Worm (Caenorhabditis elegans) whole organism, L4/young adult: ENCODE measurements around the gene H06H21.11.

ENCODE experiments used
- W03F9.2 ChIP-seq: fragments of 150-350 bp; optimal IDR thresholded peaks from 2 replicates; lab custom pipeline; 2014; ENCODE audit warnings: missing biosample characterization, missing genetic modification characterization
- dao-5 ChIP-seq: sonication (generic microtip); optimal IDR thresholded peaks from 2 replicates; lab custom pipeline; 2016; ENCODE audit warnings: missing genotype, missing genetic modification characterization, moderate library complexity, missing compliant biosample characterization
- him-1 ChIP-seq: sonication (generic microtip); optimal IDR thresholded peaks from 2 replicates; lab custom pipeline; 2016; ENCODE audit warnings: missing genotype, missing genetic modification reagents, missing genetic modification characterization, missing compliant biosample characterization

H06H21.11 gene

DNA sequence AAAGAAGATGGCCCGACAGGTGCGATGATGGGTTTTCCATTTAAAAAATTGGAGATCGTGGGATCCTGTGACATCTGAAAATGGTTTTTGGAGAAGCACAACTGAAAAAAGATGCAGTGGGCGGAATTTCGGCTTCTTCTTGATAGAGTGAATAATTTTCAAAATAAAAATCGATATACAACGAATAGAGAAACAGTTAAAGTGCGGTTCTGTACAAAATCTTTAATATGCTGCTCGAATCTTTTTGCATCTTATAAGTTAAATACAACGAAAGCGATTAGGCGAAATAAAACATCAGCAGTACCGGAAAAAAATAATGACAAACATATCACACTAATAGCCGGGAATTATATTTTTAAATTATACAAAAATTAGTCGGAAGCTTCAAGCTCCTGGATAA, at the start of gene H06H21.11:
Gene H06H21.11 (minus strand): TSS at position 101 of the 400 bp plus-strand sequence.
- TF ChIP-seq dao-5 (no peak), W03F9.2 (tag; lab: Kevin White, UChicago) (no peak), him-1 (tag; lab: Kevin White, UChicago) (no peak)

DNA sequence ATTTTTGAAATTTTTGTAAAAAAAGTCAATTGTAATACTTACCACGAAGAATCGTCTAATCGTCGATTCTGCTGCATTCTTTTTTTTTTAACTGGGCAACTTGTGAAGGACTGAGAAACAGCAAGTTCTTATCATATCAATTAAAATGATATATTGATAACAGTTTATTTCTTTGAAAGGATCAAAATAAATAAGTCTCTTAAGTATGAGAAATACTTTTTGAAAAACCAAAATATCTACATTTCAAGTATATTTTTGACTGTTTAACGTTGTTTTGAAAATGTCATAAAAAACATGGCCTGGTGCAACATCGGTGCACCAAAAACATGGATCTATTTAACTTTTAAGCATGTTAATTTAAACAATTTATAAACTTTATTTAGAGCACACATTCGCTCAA, 49.1 kb upstream of the H06H21.11 start, which contains the start of gene Y17G9A.2:
Gene Y17G9A.2 (minus strand): TSS at position 101 of the 400 bp plus-strand sequence.
- TF ChIP-seq dao-5: no peak
- no peak for TF ChIP-seq W03F9.2 (tag; lab: Kevin White, UChicago)
- TF ChIP-seq him-1 (tag; lab: Kevin White, UChicago): no peak

DNA sequence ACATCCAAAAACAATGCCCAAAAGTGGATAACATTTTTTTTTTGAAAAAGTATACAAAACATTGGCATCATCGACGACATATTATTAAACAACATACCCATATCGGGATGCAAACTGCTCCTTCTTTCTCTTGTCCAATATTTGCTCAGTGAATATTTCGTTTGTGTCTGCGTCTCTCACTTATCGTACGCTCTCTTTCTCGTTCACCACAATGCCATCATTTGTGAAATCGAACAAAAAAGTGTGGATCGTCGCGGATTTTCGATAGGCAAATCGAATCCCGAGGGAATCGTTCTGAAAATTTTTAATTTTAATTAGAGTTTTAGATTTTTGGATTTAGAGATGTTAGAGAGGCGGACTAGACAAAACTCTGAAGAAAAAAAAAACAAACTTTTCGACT, 39.7 kb upstream of the H06H21.11 start, which contains the start of gene tat-2:
Gene tat-2 (minus strand): TSS at position 101 of the 400 bp plus-strand sequence.
- no peak for TF ChIP-seq him-1 (tag; lab: Kevin White, UChicago)
- TF ChIP-seq W03F9.2 (tag; lab: Kevin White, UChicago): no peak
- TF ChIP-seq dao-5: no peak

DNA sequence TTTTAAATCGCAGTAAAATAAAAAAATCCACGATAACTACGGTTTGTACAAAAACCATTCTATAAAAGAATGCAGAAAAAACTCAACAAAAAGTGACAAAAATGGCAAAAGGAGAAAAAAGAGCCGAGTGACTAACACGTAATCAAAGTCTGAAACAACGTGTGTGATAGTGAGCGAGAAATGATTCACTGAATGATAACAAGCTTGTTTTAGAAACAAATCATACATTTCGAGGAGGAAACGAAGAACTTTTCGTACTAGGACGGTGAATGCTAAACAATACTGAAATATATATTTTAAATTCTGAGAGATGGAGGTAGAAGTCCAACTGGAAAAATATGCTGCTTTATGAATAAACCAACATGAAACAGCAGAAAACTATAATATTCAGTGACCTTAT, 34.9 kb upstream of the H06H21.11 start:
- TF ChIP-seq dao-5 (no peak), W03F9.2 (tag; lab: Kevin White, UChicago) (no peak), him-1 (tag; lab: Kevin White, UChicago) (no peak)

DNA sequence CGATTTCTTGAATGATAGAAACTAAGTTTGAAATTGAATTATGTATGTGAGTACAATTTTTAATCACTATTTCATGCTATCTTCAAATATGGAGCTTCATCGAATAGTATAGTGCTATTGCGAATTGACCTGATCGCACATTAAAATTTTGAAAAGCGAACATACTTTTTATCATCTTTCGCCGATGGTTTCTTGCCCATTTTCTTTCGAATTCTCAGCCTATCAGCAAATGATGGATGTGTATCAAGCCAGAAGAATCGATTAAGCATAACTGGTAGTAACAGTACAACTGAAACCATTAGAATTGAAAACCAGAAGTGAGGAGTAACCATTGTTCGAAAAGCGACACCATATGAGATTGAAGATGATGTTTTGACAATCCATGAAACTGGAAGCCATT, 22.5 kb upstream of the H06H21.11 start:
- no peak for TF ChIP-seq him-1 (tag; lab: Kevin White, UChicago)
- no peak for TF ChIP-seq dao-5
- TF ChIP-seq W03F9.2 (tag; lab: Kevin White, UChicago): no peak

DNA sequence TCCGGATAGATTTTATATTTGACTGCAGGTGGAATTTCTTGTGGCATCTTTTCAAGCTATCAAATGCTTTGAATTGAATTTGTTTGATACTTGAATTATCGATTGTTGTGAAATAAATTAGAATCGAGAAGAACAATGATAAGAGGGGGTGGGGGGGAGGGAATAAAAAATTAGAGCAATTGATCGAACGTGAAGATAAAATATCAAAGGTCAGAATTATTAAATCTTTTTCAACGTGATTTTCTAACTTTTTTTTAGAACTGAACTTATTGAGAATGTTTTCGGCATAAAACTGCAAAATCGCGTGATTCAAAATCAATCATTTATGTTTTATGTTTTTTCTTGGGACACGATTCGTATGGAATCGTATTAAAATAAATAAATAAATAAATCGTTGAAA, 20.1 kb upstream of the H06H21.11 start, which contains the start of gene mpz-4:
Gene mpz-4 (minus strand): TSS at position 101 of the 400 bp plus-strand sequence.
- TF ChIP-seq dao-5: no peak
- no peak for TF ChIP-seq W03F9.2 (tag; lab: Kevin White, UChicago)
- TF ChIP-seq him-1 (tag; lab: Kevin White, UChicago): no peak

DNA sequence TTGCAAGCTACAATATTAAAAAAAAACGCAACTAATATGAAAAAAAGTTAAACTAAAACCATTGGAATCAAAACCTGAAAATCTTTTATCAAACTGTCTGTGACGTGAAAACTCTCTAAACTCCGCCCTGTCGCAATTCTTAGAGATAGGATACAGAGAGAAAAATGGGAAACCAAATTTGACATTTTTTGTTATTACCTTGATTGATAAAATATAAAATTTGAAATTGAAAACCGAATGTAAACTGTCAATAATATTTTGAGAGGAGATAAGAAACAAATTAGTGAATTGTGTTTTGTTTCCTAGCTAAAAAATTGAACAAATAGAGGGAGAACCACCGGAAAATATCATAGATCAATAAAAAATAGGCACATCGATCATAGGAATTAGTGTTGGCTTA, 14.7 kb upstream of the H06H21.11 start:
- TF ChIP-seq him-1 (tag; lab: Kevin White, UChicago) (no peak), dao-5 (no peak), W03F9.2 (tag; lab: Kevin White, UChicago) (no peak)

DNA sequence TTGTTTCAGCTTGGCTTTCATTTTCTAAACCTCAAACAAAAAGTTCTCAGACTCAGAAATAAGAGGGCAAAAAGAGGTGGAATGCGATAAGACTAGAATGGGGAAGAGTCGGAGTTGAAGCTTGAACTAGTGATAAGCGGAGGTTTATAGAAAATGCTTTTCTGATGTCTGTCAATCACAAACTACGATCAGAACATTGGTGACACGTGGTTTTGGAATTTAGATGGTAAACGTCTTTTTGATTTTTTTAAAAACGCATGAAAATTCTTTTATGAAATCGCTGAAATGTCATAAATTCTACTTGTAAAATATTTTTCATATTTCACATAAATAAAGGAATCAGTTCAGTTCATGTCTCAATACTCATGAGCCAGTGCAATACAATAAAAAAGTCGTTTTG, 13.9 kb upstream of the H06H21.11 start, which contains the start of gene H06H21.8:
Gene H06H21.8 (minus strand): TSS at position 78 of the 400 bp plus-strand sequence.
- TF ChIP-seq W03F9.2 (tag; lab: Kevin White, UChicago) (no peak), him-1 (tag; lab: Kevin White, UChicago) (no peak), dao-5 (no peak)

DNA sequence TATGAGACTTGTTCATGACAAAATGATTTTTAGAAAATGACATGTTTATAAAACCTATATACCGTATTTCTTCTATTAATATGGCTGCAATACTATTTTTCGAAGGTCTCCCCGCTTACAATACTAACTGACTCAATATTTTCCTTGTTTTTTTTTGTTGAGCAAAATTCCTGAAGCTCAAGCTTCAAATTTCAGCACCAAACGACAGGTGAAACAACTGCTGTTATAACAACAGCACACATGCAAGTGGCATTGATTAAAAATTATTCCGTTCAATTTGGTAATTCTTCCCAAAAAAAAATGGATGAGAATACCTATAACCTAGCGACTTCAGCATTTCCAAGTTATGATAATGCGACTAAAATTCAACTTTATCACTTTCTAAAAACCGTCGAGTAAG, 7.1 kb upstream of the H06H21.11 start, which contains the start of gene srw-94:
Gene srw-94 (plus strand): TSS at position 301 of the 400 bp plus-strand sequence.
- TF ChIP-seq W03F9.2 (tag; lab: Kevin White, UChicago) (no peak), dao-5 (no peak), him-1 (tag; lab: Kevin White, UChicago) (no peak)

DNA sequence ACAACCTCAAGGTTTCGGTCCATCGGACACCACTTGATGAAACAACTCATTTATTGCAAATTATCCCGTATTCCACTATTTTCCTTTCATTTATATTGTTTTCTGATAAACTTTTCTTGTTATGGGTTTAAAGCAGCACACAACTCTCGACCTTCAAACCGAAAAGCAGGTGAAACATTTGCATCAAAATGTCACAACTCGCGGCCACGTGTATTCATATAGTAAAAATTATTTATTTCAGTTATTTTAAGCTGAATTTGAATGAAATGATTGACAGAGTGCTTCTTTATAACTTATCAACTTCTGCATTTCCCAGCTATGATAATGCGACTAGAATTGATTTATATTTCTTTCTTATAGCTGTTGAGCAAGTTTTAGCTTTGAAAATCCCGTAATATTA, 4.7 kb upstream of the H06H21.11 start, which contains the start of gene srw-95:
Gene srw-95 (plus strand): TSS at position 213 of the 400 bp plus-strand sequence.
- TF ChIP-seq W03F9.2 (tag; lab: Kevin White, UChicago) (no peak), him-1 (tag; lab: Kevin White, UChicago) (no peak), dao-5 (no peak)

DNA sequence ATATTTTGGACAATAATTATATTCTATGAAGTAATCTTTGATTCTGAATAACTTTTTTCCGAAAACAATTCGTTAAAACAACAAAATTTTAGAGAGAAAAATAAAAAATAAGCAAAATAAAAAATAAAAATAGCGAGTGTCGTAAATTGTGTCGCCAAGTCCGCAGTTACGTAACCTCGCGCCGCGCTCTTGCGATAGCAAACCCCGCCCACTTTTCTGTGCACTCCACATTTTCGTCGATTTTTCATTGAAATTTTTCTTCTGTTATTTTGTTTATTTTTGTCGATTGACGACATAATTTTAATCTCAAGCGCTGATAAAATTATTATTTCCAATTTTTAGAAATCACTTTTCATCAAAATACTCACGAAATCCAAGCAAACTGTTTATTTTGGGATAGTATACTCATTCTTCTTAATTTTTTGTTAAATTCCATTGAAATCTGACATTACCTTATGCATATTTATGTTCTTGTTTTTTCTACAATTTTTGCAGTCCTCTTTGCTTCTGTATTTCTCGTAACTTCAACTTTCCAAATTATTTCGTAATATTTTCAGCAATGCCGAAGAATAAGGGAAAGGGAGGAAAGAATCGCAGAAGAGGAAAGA, 3.4 kb upstream of the H06H21.11 start, which contains the start of gene eif-1.A:
Gene eif-1.A (plus strand): TSS at position 558 of the 608 bp plus-strand sequence.
- TF ChIP-seq W03F9.2 (tag; lab: Kevin White, UChicago) (peak; percentile 91), dao-5 (no peak)

DNA sequence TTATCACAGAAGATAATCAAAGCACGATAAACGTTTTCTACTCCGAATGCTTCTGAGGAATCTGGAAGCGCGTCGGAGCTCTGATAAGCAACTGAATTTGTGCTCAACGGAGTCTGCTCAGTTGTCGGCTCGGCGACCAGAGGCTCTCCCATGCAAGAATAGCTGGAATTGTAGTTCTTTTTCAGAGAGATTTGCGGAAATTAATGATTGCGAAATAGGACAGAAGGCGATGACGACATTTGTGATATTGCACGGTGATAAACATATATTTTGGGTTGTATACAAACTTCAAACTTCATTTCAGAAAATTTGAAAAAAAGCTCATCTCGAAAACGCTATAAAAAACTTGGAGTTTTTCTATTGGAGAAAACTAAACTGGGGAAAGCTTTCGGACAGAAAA, 2.7 kb upstream of the H06H21.11 start, which contains the start of gene H06H21.37:
Gene H06H21.37 (minus strand): TSS at position 162 of the 400 bp plus-strand sequence.
- TF ChIP-seq W03F9.2 (tag; lab: Kevin White, UChicago): no peak
- no peak for TF ChIP-seq dao-5
- TF ChIP-seq him-1 (tag; lab: Kevin White, UChicago): no peak

DNA sequence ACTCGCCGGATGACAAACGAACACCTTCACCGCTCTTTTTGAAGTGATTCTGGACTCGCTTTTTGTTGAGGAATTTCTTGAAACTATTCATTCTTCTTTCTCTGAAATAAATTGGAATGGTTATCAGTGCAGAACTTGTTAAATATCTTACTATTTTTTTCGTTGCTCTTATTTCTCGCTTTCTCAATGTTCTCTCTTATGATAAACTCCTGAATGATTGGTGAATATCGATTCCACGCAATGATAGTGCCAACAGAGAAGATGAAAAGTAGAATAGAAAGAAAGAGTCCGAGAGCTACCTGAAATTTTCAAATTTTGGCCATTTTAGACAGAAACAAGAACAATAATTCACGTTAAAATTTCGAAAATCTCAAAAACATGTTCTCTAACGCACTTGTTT, 2.3 kb upstream of the H06H21.11 start, which contains the start of gene ubxn-6:
Gene ubxn-6 (minus strand): TSS at position 101 of the 400 bp plus-strand sequence.
- TF ChIP-seq dao-5 (no peak), W03F9.2 (tag; lab: Kevin White, UChicago) (no peak), him-1 (tag; lab: Kevin White, UChicago) (no peak)

DNA sequence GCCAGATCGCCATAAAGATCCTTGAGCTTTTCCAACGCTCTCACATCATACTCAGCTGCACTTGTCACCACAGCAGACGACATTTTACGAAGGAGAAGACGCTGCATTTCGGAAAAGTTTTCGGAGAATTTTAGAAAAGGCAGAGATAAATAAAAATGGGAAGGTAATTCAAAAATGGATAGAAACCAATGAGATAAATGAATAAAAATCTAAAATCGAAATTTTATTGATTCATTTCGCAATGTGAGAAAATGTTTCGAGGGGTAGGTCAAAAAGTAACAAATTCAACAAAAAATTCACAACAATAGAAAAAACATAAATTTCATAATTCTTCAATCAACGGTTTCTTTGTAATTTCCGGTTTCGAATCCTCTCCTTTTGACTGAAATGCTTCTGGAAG, 633 bp downstream of the H06H21.11 start, which contains the start of gene dpf-5:
Gene dpf-5 (minus strand): TSS at position 101 of the 400 bp plus-strand sequence.
- TF ChIP-seq him-1 (tag; lab: Kevin White, UChicago) (no peak), W03F9.2 (tag; lab: Kevin White, UChicago) (no peak), dao-5 (no peak)
